Fruit fly (Drosophila melanogaster): ENCODE data around the gene Fit2.

DNA sequence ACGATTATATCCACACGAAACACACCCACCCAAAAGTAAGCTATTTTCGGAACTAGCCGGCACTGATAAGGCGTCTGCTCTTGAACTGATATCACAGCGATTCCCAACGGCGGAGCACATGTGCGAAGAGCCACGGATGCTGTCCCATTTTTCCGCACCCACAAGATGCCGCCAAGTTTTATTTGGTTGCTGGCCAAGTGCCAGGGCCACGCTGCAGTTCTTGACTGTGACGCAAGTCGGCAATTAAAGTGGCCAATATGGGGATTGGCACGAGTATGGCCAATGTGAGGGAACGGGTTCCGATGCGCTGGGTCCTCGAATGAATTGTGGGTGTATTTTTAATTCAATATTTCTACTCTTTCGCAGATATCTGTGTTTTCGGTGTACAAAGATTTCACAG is 29.8 kb downstream of the Fit2 start:
- no peak for TF ChIP-seq sv (GFP tag; optimal IDR thresholded peaks at IDR 0.05)
- no peak for TF ChIP-seq psq (GFP tag; optimal IDR thresholded peaks at IDR 0.05)
- TF ChIP-seq usp (GFP tag; optimal IDR thresholded peaks at IDR 0.05), result no peak
- no peak for TF ChIP-seq h (GFP tag; optimal IDR thresholded peaks at IDR 0.05)
- TF ChIP-seq sage (GFP tag; optimal IDR thresholded peaks at IDR 0.05), result no peak
- no peak for TF ChIP-seq CrebA (GFP tag; optimal IDR thresholded peaks at IDR 0.05; ENCODE audit: borderline replicate concordance)
- no peak for TF ChIP-seq Dfd (GFP tag; optimal IDR thresholded peaks at IDR 0.05)
- TF ChIP-seq HLH106 (tag; optimal IDR thresholded peaks at IDR 0.05), result no peak
- TF ChIP-seq OdsH (GFP tag; optimal IDR thresholded peaks at IDR 0.05), result no peak
